Worm (Caenorhabditis elegans): ENCODE results near the gene tyra-3.

ce11 chrX:4960422-4960821, 12.6 kb downstream of the tyra-3 start, which contains the start of gene act-4:
- TF ChIP-seq fkh-10 (GFP tag; optimal IDR thresholded peaks at IDR 0.05): peak; percentile 48
- TF ChIP-seq ztf-4 (tag; optimal IDR thresholded peaks at IDR 0.05): no peak
- TF ChIP-seq fkh-2 (tag; optimal IDR thresholded peaks at IDR 0.05): no peak
- no peak for TF ChIP-seq jun-1 (tag; optimal IDR thresholded peaks at IDR 0.05)
- no peak for TF ChIP-seq elt-1 (tag; optimal IDR thresholded peaks at IDR 0.05)
- TF ChIP-seq sea-2 (GFP tag; optimal IDR thresholded peaks at IDR 0.05): no peak
- TF ChIP-seq elt-2 (tag; optimal IDR thresholded peaks at IDR 0.05): no peak
- peak; percentile 10 for TF ChIP-seq tbx-2 (tag; optimal IDR thresholded peaks at IDR 0.05)
- TF ChIP-seq elt-3 (tag; optimal IDR thresholded peaks at IDR 0.05): no peak
- TF ChIP-seq aly-2 (tag; optimal IDR thresholded peaks at IDR 0.05): no peak
- no peak for TF ChIP-seq nhr-237 (tag; optimal IDR thresholded peaks at IDR 0.05)
